Worm (Caenorhabditis elegans) whole organism, L4 larva: ENCODE data around the gene ceh-23.

ENCODE experiments used
- D1046.2 ChIP-seq: fragments of 200-800 bp; sonication (Bioruptor generic); IDR thresholded peaks from 2 replicates; pipeline ENCODE4 v1.3.6; 2022; ENCODE audit warnings: missing genetic modification characterization, missing compliant biosample characterization
- T20F7.1 ChIP-seq: fragments of 200-800 bp; sonication (Bioruptor generic); optimal IDR thresholded peaks from 2 replicates; lab custom pipeline; 2018; ENCODE audit warnings: mild to moderate bottlenecking, missing genetic modification characterization, missing compliant biosample characterization
- Y75B8A.6 ChIP-seq: fragments of 200-800 bp; sonication (Bioruptor generic); IDR thresholded peaks from 2 replicates; pipeline ENCODE4 v1.3.6; 2022; ENCODE audit warnings: missing genetic modification reagents, missing genetic modification characterization, missing compliant biosample characterization
- ama-1 ChIP-seq: fragments of 150-350 bp; optimal IDR thresholded peaks from 2 replicates; lab custom pipeline; 2014; ENCODE audit warnings: inconsistent platforms, mixed read lengths
- attf-4 ChIP-seq: sonication (generic microtip); optimal IDR thresholded peaks from 3 replicates; lab custom pipeline; 2017; ENCODE audit warnings: missing biosample characterization, missing genetic modification characterization
- ceh-32 ChIP-seq: sonication (generic microtip); optimal IDR thresholded peaks from 2 replicates; lab custom pipeline; 2016; ENCODE audit warnings: mild to moderate bottlenecking, missing genetic modification characterization, missing compliant biosample characterization; ENCODE audit not compliant: poor library complexity
- ceh-62 ChIP-seq: sonication (generic microtip); optimal IDR thresholded peaks from 2 replicates; lab custom pipeline; 2017; ENCODE audit warnings: missing biosample characterization, missing genetic modification characterization
- ces-1 ChIP-seq: fragments of 150-350 bp; sonication (generic microtip); optimal IDR thresholded peaks from 4 replicates; lab custom pipeline; 2014; ENCODE audit warnings: missing biosample characterization, missing genetic modification reagents, missing genetic modification characterization
- cey-2 ChIP-seq: sonication (generic microtip); optimal IDR thresholded peaks from 3 replicates; lab custom pipeline; 2017; ENCODE audit warnings: missing genetic modification characterization, mild to moderate bottlenecking, missing compliant biosample characterization, antibody characterized with exemption, borderline replicate concordance; ENCODE audit not compliant: insufficient read depth
- ctbp-1 ChIP-seq: fragments of 200-800 bp; sonication (Bioruptor generic); IDR thresholded peaks from 2 replicates; pipeline ENCODE4 v1.3.6; 2022; ENCODE audit warnings: missing genetic modification reagents, missing genetic modification characterization, missing compliant biosample characterization
- daf-16 ChIP-seq, 3 experiments: sonication (generic microtip); optimal IDR thresholded peaks; 2 replicates each; lab custom pipeline; 2016 to 2017; ENCODE audit warnings: missing genetic modification characterization in 3 of 3, missing genetic modification reagents in 3 of 3, mild to moderate bottlenecking in 2 of 3, missing compliant biosample characterization in 2 of 3, missing biosample characterization in 1 of 3, moderate library complexity in 1 of 3
- dmd-6 ChIP-seq: fragments of 200-800 bp; sonication (Bioruptor generic); IDR thresholded peaks from 2 replicates; pipeline ENCODE4 v1.3.6; 2022; ENCODE audit warnings: missing genetic modification reagents, missing genetic modification characterization, missing compliant biosample characterization
- dmd-8 ChIP-seq: fragments of 200-800 bp; sonication (Bioruptor generic); IDR thresholded peaks from 2 replicates; pipeline ENCODE4 v1.3.6; 2022; ENCODE audit warnings: missing genetic modification characterization, missing compliant biosample characterization
- dmd-9 ChIP-seq: fragments of 200-800 bp; sonication (Bioruptor generic); IDR thresholded peaks from 2 replicates; pipeline ENCODE4 v1.3.6; 2022; ENCODE audit warnings: missing genetic modification reagents, missing genetic modification characterization, missing compliant biosample characterization
- duxl-1 ChIP-seq: sonication (generic microtip); optimal IDR thresholded peaks from 2 replicates; lab custom pipeline; 2016; ENCODE audit warnings: mild to moderate bottlenecking, missing genetic modification characterization, moderate library complexity, missing compliant biosample characterization; ENCODE audit not compliant: poor library complexity
- egl-27 ChIP-seq: sonication (generic microtip); optimal IDR thresholded peaks from 3 replicates; lab custom pipeline; 2017; ENCODE audit warnings: missing biosample characterization, missing genetic modification reagents, missing genetic modification characterization
- fos-1 ChIP-seq: fragments of 150-350 bp; optimal IDR thresholded peaks from 2 replicates; lab custom pipeline; 2014; ENCODE audit warnings: missing biosample characterization, missing genetic modification characterization
- gei-8 ChIP-seq: fragments of 200-800 bp; sonication (Bioruptor generic); optimal IDR thresholded peaks from 2 replicates; lab custom pipeline; 2018; ENCODE audit warnings: mild to moderate bottlenecking, missing genetic modification characterization, missing compliant biosample characterization
- hif-1 ChIP-seq, 2 experiments: sonication (generic microtip); optimal IDR thresholded peaks; 2 replicates each; lab custom pipeline; 2016 to 2017; ENCODE audit warnings: missing compliant biosample characterization in 2 of 2, missing genetic modification characterization in 2 of 2, missing genetic modification reagents in 2 of 2, missing genotype in 2 of 2, mild to moderate bottlenecking in 1 of 2
- hmg-1.1 ChIP-seq: fragments of 200-800 bp; sonication (Bioruptor generic); IDR thresholded peaks from 2 replicates; pipeline ENCODE4 v1.3.6; 2022; ENCODE audit warnings: missing genetic modification reagents, missing genetic modification characterization, missing compliant biosample characterization
- jun-1 ChIP-seq: fragments of 150-350 bp; optimal IDR thresholded peaks from 2 replicates; lab custom pipeline; 2014; ENCODE audit warnings: missing biosample characterization, missing genetic modification reagents, missing genetic modification characterization
- lim-7 ChIP-seq: fragments of 200-800 bp; sonication (Bioruptor generic); IDR thresholded peaks from 2 replicates; pipeline ENCODE4 v1.3.6; 2022; ENCODE audit warnings: missing genetic modification characterization, missing compliant biosample characterization
- lin-1 ChIP-seq: fragments of 200-800 bp; sonication (Bioruptor generic); IDR thresholded peaks from 2 replicates; pipeline ENCODE4 v1.3.6; 2022; ENCODE audit warnings: missing genetic modification reagents, missing genetic modification characterization, missing compliant biosample characterization
- lin-29 ChIP-seq: fragments of 200-800 bp; sonication (Bioruptor generic); IDR thresholded peaks from 2 replicates; pipeline ENCODE4 v1.3.6; 2022; ENCODE audit warnings: missing genetic modification reagents, missing genetic modification characterization, missing compliant biosample characterization
- lin-38 ChIP-seq: fragments of 200-800 bp; sonication (Bioruptor generic); IDR thresholded peaks from 2 replicates; pipeline ENCODE4 v1.3.6; 2022; ENCODE audit warnings: missing genetic modification reagents, missing genetic modification characterization, missing compliant biosample characterization
- lir-3 ChIP-seq: sonication (generic microtip); optimal IDR thresholded peaks from 2 replicates; lab custom pipeline; 2016; ENCODE audit warnings: mild to moderate bottlenecking, missing genetic modification characterization, missing compliant biosample characterization
- lsy-2 ChIP-seq, 2 experiments: fragments of 150-350 bp in 1 of 2; sonication (generic microtip) in 1 of 2; optimal IDR thresholded peaks; 2 replicates each; lab custom pipeline; 2014 to 2017; ENCODE audit warnings: missing biosample characterization in 2 of 2, missing genetic modification characterization in 2 of 2
- madf-9 ChIP-seq: fragments of 200-800 bp; sonication (Bioruptor generic); conservative IDR thresholded peaks from 2 replicates; pipeline ENCODE4 v1.3.6; 2022; ENCODE audit warnings: missing genetic modification reagents, missing genetic modification characterization, missing compliant biosample characterization
- mdl-1 ChIP-seq, 2 experiments: fragments of 150-350 bp in 1 of 2; sonication (generic microtip) in 1 of 2; optimal IDR thresholded peaks; 2 replicates each; lab custom pipeline; 2014 to 2017; ENCODE audit warnings: missing biosample characterization in 2 of 2, missing genetic modification characterization in 2 of 2
- mxl-3 ChIP-seq: fragments of 200-800 bp; sonication (Bioruptor generic); optimal IDR thresholded peaks from 2 replicates; lab custom pipeline; 2018; ENCODE audit warnings: mild to moderate bottlenecking, missing genetic modification characterization, missing compliant biosample characterization
- nhr-102 ChIP-seq: sonication (generic microtip); optimal IDR thresholded peaks from 2 replicates; lab custom pipeline; 2016; ENCODE audit warnings: mild to moderate bottlenecking, missing genetic modification characterization, moderate library complexity, missing compliant biosample characterization
- nhr-11 ChIP-seq: fragments of 150-350 bp; optimal IDR thresholded peaks from 2 replicates; lab custom pipeline; 2014; ENCODE audit warnings: missing biosample characterization, missing genetic modification characterization
- nhr-111 ChIP-seq: fragments of 200-800 bp; sonication (Bioruptor generic); optimal IDR thresholded peaks from 2 replicates; lab custom pipeline; 2018; ENCODE audit warnings: mild to moderate bottlenecking, missing genetic modification characterization, missing compliant biosample characterization
- nhr-42 ChIP-seq: fragments of 200-800 bp; sonication (Bioruptor generic); IDR thresholded peaks from 2 replicates; pipeline ENCODE4 v1.3.6; 2022; ENCODE audit warnings: missing genetic modification characterization, missing compliant biosample characterization
- nhr-48 ChIP-seq: sonication (generic microtip); optimal IDR thresholded peaks from 2 replicates; lab custom pipeline; 2016; ENCODE audit warnings: mild to moderate bottlenecking, missing genetic modification characterization, missing compliant biosample characterization
- rbr-2 ChIP-seq: sonication (generic microtip); optimal IDR thresholded peaks from 2 replicates; lab custom pipeline; 2016; ENCODE audit warnings: missing genotype, missing genetic modification characterization, missing compliant biosample characterization
- saeg-2 ChIP-seq: fragments of 200-800 bp; sonication (Bioruptor generic); IDR thresholded peaks from 2 replicates; pipeline ENCODE4 v1.3.6; 2022; ENCODE audit warnings: missing genetic modification reagents, missing genetic modification characterization, missing compliant biosample characterization
- snpc-1.2 ChIP-seq: fragments of 200-800 bp; sonication (Bioruptor generic); IDR thresholded peaks from 2 replicates; pipeline ENCODE4 v1.3.6; 2022; ENCODE audit warnings: missing genetic modification reagents, missing genetic modification characterization, missing compliant biosample characterization
- spr-1 ChIP-seq: sonication (generic microtip); optimal IDR thresholded peaks from 2 replicates; lab custom pipeline; 2016; ENCODE audit warnings: mild to moderate bottlenecking, missing genetic modification characterization, missing compliant biosample characterization
- spr-3 ChIP-seq: fragments of 200-800 bp; sonication (Bioruptor generic); optimal IDR thresholded peaks from 2 replicates; lab custom pipeline; 2018; ENCODE audit warnings: mild to moderate bottlenecking, missing genetic modification characterization, missing compliant biosample characterization
- unc-130 ChIP-seq: sonication (generic microtip); optimal IDR thresholded peaks from 2 replicates; lab custom pipeline; 2016; ENCODE audit warnings: missing genetic modification reagents, missing genetic modification characterization, missing compliant biosample characterization
- unc-62 ChIP-seq, 3 experiments: fragments of 150-350 bp in 1 of 3; sonication (generic microtip); optimal IDR thresholded peaks in 2 of 3; peaks in 1 of 3; 1 replicate in 1 of 3; 2 replicates in 2 of 3; lab custom pipeline; 2014 to 2017; ENCODE audit warnings: missing biosample characterization in 3 of 3, missing genetic modification characterization in 3 of 3, missing genetic modification reagents in 3 of 3, missing genotype in 1 of 3
- zip-11 ChIP-seq: fragments of 200-800 bp; sonication (Bioruptor generic); IDR thresholded peaks from 2 replicates; pipeline ENCODE4 v1.3.6; 2022; ENCODE audit warnings: missing genetic modification characterization, missing compliant biosample characterization
- zip-2 ChIP-seq: fragments of 150-350 bp; optimal IDR thresholded peaks from 2 replicates; lab custom pipeline; 2014; ENCODE audit warnings: missing biosample characterization, missing genetic modification characterization

ceh-23 gene

DNA sequence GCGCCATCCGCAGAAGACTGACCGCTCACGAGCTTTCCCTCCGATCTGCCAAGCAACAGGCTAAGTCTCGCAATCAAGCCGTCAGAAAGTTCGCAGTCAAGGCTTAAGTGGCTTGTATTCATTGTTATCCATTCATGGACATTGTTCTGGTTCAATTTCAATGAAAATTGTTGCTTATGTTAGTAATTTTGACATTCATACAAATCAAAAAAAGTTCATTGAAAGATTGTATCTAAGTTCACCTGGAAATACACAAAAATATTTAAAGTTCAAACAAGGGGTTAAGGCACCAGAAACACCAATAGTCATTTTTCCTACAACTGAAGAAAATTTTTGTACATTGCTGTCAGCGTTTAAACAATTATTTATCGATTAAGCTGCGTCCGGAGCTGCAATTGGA is 16.1 kb downstream of the ceh-23 start (continued):
- TF ChIP-seq madf-9 (GFP tag; lab: Robert Waterston, UW) (0 out of 2 replicates have a peak, but pooled peaks have one; percentile 23), egl-27 (tag; lab: Kevin White, UChicago) (no peak), fos-1 (tag; lab: Kevin White, UChicago) (no peak), spr-1 (tag; lab: Kevin White, UChicago) (no peak), lin-38 (GFP tag; lab: Robert Waterston, UW) (peak; percentile 49), daf-16 (GFP tag; optimal IDR thresholded peaks at IDR 0.05; lab: Kevin White, UChicago) (no peak), daf-16 (tag; optimal IDR thresholded peaks at IDR 0.05; lab: Kevin White, UChicago) (no peak), snpc-1.2 (GFP tag; lab: Robert Waterston, UW) (peak; percentile 54; the same call in 1 of the 2 replicates), mdl-1 (tag; optimal IDR thresholded peaks at IDR 0.05; lab: Kevin White, UChicago) (no peak), cey-2 (tag; lab: Kevin White, UChicago) (no peak), ctbp-1 (GFP tag; lab: Robert Waterston, UW) (0 out of 2 replicates have a peak, but pooled peaks have one; percentile 9), jun-1 (no peak), duxl-1 (tag; lab: Kevin White, UChicago) (no peak)
- TF ChIP-seq, all 104 proteins: peak for 8

DNA sequence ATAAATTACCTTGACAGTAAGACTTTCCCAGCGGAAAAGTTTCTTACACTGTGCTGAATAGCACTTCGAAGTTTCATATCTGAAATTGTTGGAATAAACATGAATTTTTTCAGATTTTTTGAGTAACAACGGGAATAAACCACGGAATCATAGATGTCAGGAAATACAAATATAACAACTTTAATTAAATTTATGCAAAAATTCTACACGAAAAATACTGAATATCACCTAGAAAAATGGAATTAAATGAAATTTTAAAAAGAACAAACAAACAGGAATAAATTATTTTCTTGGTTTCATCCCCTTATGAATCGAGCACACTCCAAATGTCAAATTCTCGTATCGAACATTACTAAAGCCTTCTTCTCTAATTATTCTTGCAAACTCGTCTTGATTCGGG is 17.8 kb downstream of the ceh-23 start, which contains the start of gene tag-307:
tag-307 (minus strand) TSS at position 101 of the 400 bp plus-strand sequence.
- peak in 1 of 2 experiments; percentile 56 for TF ChIP-seq unc-62 (GFP tag; optimal IDR thresholded peaks at IDR 0.05 in 1 of 2; lab: Kevin White, UChicago)
- no peak for TF ChIP-seq unc-62 (tag; optimal IDR thresholded peaks at IDR 0.05; lab: Kevin White, UChicago)
- TF ChIP-seq madf-9 (GFP tag; lab: Robert Waterston, UW) = no peak

DNA sequence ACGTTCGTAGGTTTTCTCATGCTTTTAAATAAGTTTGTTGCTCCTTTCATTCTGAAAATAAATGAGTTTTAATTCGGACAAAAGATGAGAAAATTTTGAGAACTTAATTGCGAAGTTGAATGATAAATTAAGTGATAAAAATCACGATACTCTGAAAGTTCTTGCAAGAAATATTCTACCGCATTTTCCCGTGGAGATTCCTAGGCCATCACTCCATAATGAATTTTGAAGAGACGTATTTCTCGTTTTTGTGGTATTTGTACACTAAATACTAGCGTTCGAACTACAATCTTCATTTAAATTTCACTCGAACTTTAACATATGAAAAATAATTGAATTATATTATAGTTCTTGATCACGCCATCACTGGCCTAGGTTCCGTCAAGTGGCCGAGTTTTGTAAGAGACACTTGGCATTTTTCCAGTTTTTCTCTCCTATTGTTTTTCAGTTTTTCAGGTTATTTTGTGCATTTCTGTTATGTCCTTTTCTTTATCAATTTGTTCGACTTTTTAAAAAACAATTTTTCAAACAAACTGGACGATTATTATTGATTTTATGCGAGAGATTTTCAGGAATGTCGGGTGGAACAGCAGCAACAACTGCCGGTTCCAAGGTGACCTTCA is 19.1 kb downstream of the ceh-23 start, which contains the start of the genes coq-5 and ufm-1:
coq-5 (minus strand) TSS at position 51 of the 623 bp plus-strand sequence.
ufm-1 (plus strand) TSS at position 573 of the 623 bp plus-strand sequence.
- TF ChIP-seq saeg-2 (GFP tag; lab: Robert Waterston, UW) = no peak
- TF ChIP-seq dmd-6 (GFP tag; lab: Robert Waterston, UW) = no peak; the same call in 1 of the 2 replicates
- TF ChIP-seq attf-4 = no peak
- no peak for TF ChIP-seq nhr-11
- no peak for TF ChIP-seq duxl-1 (tag; lab: Kevin White, UChicago)
- peak in 1 of 2 experiments; percentile 72 for TF ChIP-seq hif-1 (tag; optimal IDR thresholded peaks at IDR 0.05; lab: Kevin White, UChicago)
- no peak for TF ChIP-seq lir-3 (tag; lab: Kevin White, UChicago)
- TF ChIP-seq lim-7 (GFP tag; lab: Robert Waterston, UW) = no peak
- TF ChIP-seq ces-1 (GFP tag; lab: Kevin White, UChicago) = no peak
- no peak for TF ChIP-seq lin-1 (GFP tag; lab: Robert Waterston, UW)
- TF ChIP-seq hmg-1.1 (GFP tag; lab: Robert Waterston, UW) = no peak
- TF ChIP-seq lin-29 (GFP tag; lab: Robert Waterston, UW) = no peak
- no peak for TF ChIP-seq jun-1
- no peak for TF ChIP-seq ama-1
- no peak for TF ChIP-seq zip-2 (tag; lab: Kevin White, UChicago)
- no peak for TF ChIP-seq Y75B8A.6 (GFP tag; lab: Robert Waterston, UW)
- TF ChIP-seq nhr-42 = no peak
- TF ChIP-seq dmd-8 (GFP tag; lab: Robert Waterston, UW) = no peak
- TF ChIP-seq ceh-62 (tag; lab: Kevin White, UChicago) = no peak
- TF ChIP-seq zip-11 (GFP tag; lab: Robert Waterston, UW) = no peak
- TF ChIP-seq rbr-2 (tag; lab: Kevin White, UChicago) = no peak
- TF ChIP-seq ceh-32 (tag; lab: Kevin White, UChicago) = no peak
- no peak for TF ChIP-seq madf-9 (GFP tag; lab: Robert Waterston, UW)
- no peak for TF ChIP-seq nhr-111 (GFP tag; lab: Kevin White, UChicago)
- TF ChIP-seq nhr-48 (tag; lab: Kevin White, UChicago) = no peak
- TF ChIP-seq snpc-1.2 (GFP tag; lab: Robert Waterston, UW) = no peak
- TF ChIP-seq unc-130 (GFP tag; lab: Kevin White, UChicago) = peak; percentile 78
- no peak for TF ChIP-seq mxl-3 (GFP tag; lab: Kevin White, UChicago)
- no peak for TF ChIP-seq dmd-9 (GFP tag; lab: Robert Waterston, UW)
- TF ChIP-seq gei-8 (GFP tag; lab: Kevin White, UChicago) = no peak
- peak; percentile 58 for TF ChIP-seq T20F7.1
- peak in 1 of 2 experiments; percentile 18 for TF ChIP-seq lsy-2 (tag; optimal IDR thresholded peaks at IDR 0.05; lab: Kevin White, UChicago)
- peak; percentile 3 for TF ChIP-seq nhr-102 (tag; lab: Kevin White, UChicago)
- no peak for TF ChIP-seq D1046.2
- TF ChIP-seq spr-3 (GFP tag; lab: Kevin White, UChicago) = no peak
